Fruit fly (Drosophila melanogaster) S2 (cell line): ENCODE data around the gene ImpE2.

Experiments used
- CG8478 ChIP-seq: fragments of >200 bp; optimal IDR thresholded peaks from 2 replicates; lab custom pipeline; 2018
- CTCF ChIP-seq, 2 experiments: fragments of >200 bp; optimal IDR thresholded peaks; 2 replicates each; lab custom pipeline; 2018

- TF ChIP-seq CG8478 (lab: Kevin White, UChicago), result no peak
- TF ChIP-seq CTCF (optimal IDR thresholded peaks at IDR 0.05; lab: Kevin White, UChicago), result peak in 1 of 2 experiments; percentile 27
Observed at dm6 chr3L:3471174-3471573, 41.3 kb downstream of the ImpE2 start, which contains the start of gene CG14971.
